Fruit fly (Drosophila melanogaster) Kc167 (cell line): ENCODE measurements around the gene Osi7.

Experiments used
- psq ChIP-seq: fragments of >200 bp; optimal IDR thresholded peaks from 2 replicates; lab custom pipeline; 2017; ENCODE audit warnings: missing external identifiers
- ttk ChIP-seq: sonication (Bioruptor generic); optimal IDR thresholded peaks from 2 replicates; lab custom pipeline; 2017; ENCODE audit warnings: missing external identifiers

- no peak for TF ChIP-seq ttk
- TF ChIP-seq psq (lab: Kevin White, UChicago) = no peak
These were observed 49.1 kb upstream of the Osi7 start for dm6 chr3R:6199717-6200116.
